Fruit fly (Drosophila melanogaster): ENCODE measurements around the gene CG11050.

- no peak for TF ChIP-seq salm (tag; optimal IDR thresholded peaks at IDR 0.05)
- no peak for TF ChIP-seq Poxn (GFP tag; IDR thresholded peaks at IDR 0.05)
These were observed 45.5 kb downstream of the CG11050 start, which contains the start of gene CG31633 for dm6 chr2L:6656264-6656676.

Measured in whole organism, embryonic.